Worm (Caenorhabditis elegans) whole organism, young adult: Measurements from ENCODE around the gene srsx-28.

Source experiments
- F10E7.11 ChIP-seq: sonication (generic microtip); optimal IDR thresholded peaks from 2 replicates; lab custom pipeline; 2017; ENCODE audit warnings: mild to moderate bottlenecking, missing genetic modification characterization, moderate library complexity, missing compliant biosample characterization
- F49E8.2 ChIP-seq: sonication (generic microtip); optimal IDR thresholded peaks from 3 replicates; lab custom pipeline; 2017; ENCODE audit warnings: missing genetic modification characterization, mild to moderate bottlenecking, missing compliant biosample characterization, antibody characterized with exemption, moderate library complexity; ENCODE audit not compliant: insufficient read depth
- F57A8.1 ChIP-seq: fragments of 200-800 bp; sonication (Bioruptor generic); optimal IDR thresholded peaks from 2 replicates; lab custom pipeline; 2018; ENCODE audit warnings: mild to moderate bottlenecking, missing genetic modification characterization, moderate library complexity, missing compliant biosample characterization
- Y53F4B.3 ChIP-seq: fragments of 200-800 bp; sonication (Bioruptor generic); IDR thresholded peaks from 2 replicates; pipeline ENCODE4 v1.3.6; 2022; ENCODE audit warnings: missing genetic modification reagents, missing genetic modification characterization, missing compliant biosample characterization
- Y56A3A.18 ChIP-seq: fragments of 200-800 bp; sonication (Bioruptor generic); IDR thresholded peaks from 2 replicates; pipeline ENCODE4 v1.3.6; 2022; ENCODE audit warnings: missing genetic modification reagents, missing genetic modification characterization, missing compliant biosample characterization
- aptf-2 ChIP-seq: fragments of 200-800 bp; sonication (Bioruptor generic); conservative IDR thresholded peaks from 2 replicates; pipeline ENCODE4 v1.3.6; 2022; ENCODE audit warnings: missing genetic modification reagents, missing genetic modification characterization, missing compliant biosample characterization
- atf-7 ChIP-seq: sonication (generic microtip); optimal IDR thresholded peaks from 2 replicates; lab custom pipeline; 2017; ENCODE audit warnings: mild to moderate bottlenecking, missing genetic modification characterization, missing compliant biosample characterization
- cebp-1 ChIP-seq, 2 experiments: fragments of 200-800 bp in 1 of 2; sonication (Bioruptor generic) in 1 of 2; sonication (generic microtip) in 1 of 2; IDR thresholded peaks in 1 of 2; optimal IDR thresholded peaks in 1 of 2; 2 replicates each; pipeline versions ENCODE4 v1.3.6 to Lab custom; 2017 to 2022; ENCODE audit warnings: missing compliant biosample characterization in 2 of 2, missing genetic modification characterization in 2 of 2, mild to moderate bottlenecking in 1 of 2, missing genetic modification reagents in 1 of 2, moderate library complexity in 1 of 2
- ceh-27 ChIP-seq: fragments of 200-800 bp; sonication (Bioruptor generic); optimal IDR thresholded peaks from 2 replicates; lab custom pipeline; 2018; ENCODE audit warnings: mild to moderate bottlenecking, missing genetic modification characterization, moderate library complexity, missing compliant biosample characterization
- chd-7 ChIP-seq: sonication (generic microtip); optimal IDR thresholded peaks from 2 replicates; lab custom pipeline; 2016; ENCODE audit warnings: mild to moderate bottlenecking, missing genetic modification characterization, moderate library complexity, missing compliant biosample characterization
- egl-18 ChIP-seq: fragments of 200-800 bp; sonication (Bioruptor generic); IDR thresholded peaks from 2 replicates; pipeline ENCODE4 v1.3.6; 2022; ENCODE audit warnings: missing genetic modification reagents, missing genetic modification characterization, missing compliant biosample characterization
- hlh-12 ChIP-seq: sonication (generic microtip); optimal IDR thresholded peaks from 2 replicates; lab custom pipeline; 2016; ENCODE audit warnings: missing genetic modification characterization, missing compliant biosample characterization
- hsf-1 ChIP-seq: fragments of 200-800 bp; sonication (Bioruptor generic); IDR thresholded peaks from 2 replicates; pipeline ENCODE4 v1.3.6; 2022; ENCODE audit warnings: missing genetic modification reagents, missing genetic modification characterization, missing compliant biosample characterization
- lag-1 ChIP-seq: fragments of 200-800 bp; sonication (Bioruptor generic); IDR thresholded peaks from 2 replicates; pipeline ENCODE4 v1.3.6; 2022; ENCODE audit warnings: missing genetic modification reagents, missing genetic modification characterization, missing compliant biosample characterization
- lin-40 ChIP-seq: sonication (generic microtip); optimal IDR thresholded peaks from 2 replicates; lab custom pipeline; 2016; ENCODE audit warnings: missing genetic modification characterization, mild to moderate bottlenecking, missing compliant biosample characterization, missing genotype, missing genetic modification reagents
- lsl-1 ChIP-seq: fragments of 200-800 bp; sonication (Bioruptor generic); optimal IDR thresholded peaks from 2 replicates; lab custom pipeline; 2018; ENCODE audit warnings: mild to moderate bottlenecking, missing genetic modification characterization, moderate library complexity, missing compliant biosample characterization
- lsy-27 ChIP-seq: sonication (generic microtip); optimal IDR thresholded peaks from 2 replicates; lab custom pipeline; 2017; ENCODE audit warnings: missing genetic modification characterization, mild to moderate bottlenecking, missing compliant biosample characterization, antibody characterized with exemption, missing genotype, borderline replicate concordance; ENCODE audit not compliant: insufficient read depth
- nfya-1 ChIP-seq: sonication (generic microtip); optimal IDR thresholded peaks from 2 replicates; lab custom pipeline; 2017; ENCODE audit warnings: antibody characterized with exemption, missing compliant biosample characterization, missing genetic modification characterization, borderline replicate concordance; ENCODE audit not compliant: insufficient read depth
- nhr-27 ChIP-seq: fragments of 200-800 bp; sonication (Bioruptor generic); optimal IDR thresholded peaks from 2 replicates; lab custom pipeline; 2018; ENCODE audit warnings: mild to moderate bottlenecking, missing genetic modification characterization, moderate library complexity, missing compliant biosample characterization
- nhr-90 ChIP-seq: sonication (generic microtip); optimal IDR thresholded peaks from 2 replicates; lab custom pipeline; 2016; ENCODE audit warnings: missing genotype, mild to moderate bottlenecking, missing genetic modification characterization, missing compliant biosample characterization
- repo-1 ChIP-seq: sonication (generic microtip); optimal IDR thresholded peaks from 2 replicates; lab custom pipeline; 2017; ENCODE audit warnings: mild to moderate bottlenecking, missing genetic modification characterization, missing compliant biosample characterization
- rpc-1 ChIP-seq, 2 experiments: fragments of 150-350 bp in 1 of 2; sonication (generic microtip) in 1 of 2; optimal IDR thresholded peaks; 2 replicates each; lab custom pipeline; 2014 to 2018; ENCODE audit warnings: missing biosample characterization in 1 of 2, missing genetic modification characterization in 1 of 2, missing genetic modification reagents in 1 of 2, missing genotype in 1 of 2
- snpc-1.3 ChIP-seq: sonication (generic microtip); optimal IDR thresholded peaks from 2 replicates; lab custom pipeline; 2017; ENCODE audit warnings: missing genetic modification characterization, mild to moderate bottlenecking, missing compliant biosample characterization, antibody characterized with exemption, moderate library complexity, missing genotype, missing genetic modification reagents; ENCODE audit not compliant: insufficient read depth
- snpc-4 ChIP-seq, 5 experiments: fragments of 150-350 bp in 1 of 5; sonication (generic microtip) in 4 of 5; optimal IDR thresholded peaks; 2 replicates each; lab custom pipeline; 2014 to 2018; ENCODE audit warnings: missing genetic modification characterization in 5 of 5, missing biosample characterization in 3 of 5, antibody characterized with exemption in 2 of 5, mild to moderate bottlenecking in 2 of 5, missing compliant biosample characterization in 2 of 5, missing genotype in 2 of 5, moderate library complexity in 2 of 5, missing genetic modification reagents in 1 of 5
- sptf-2 ChIP-seq: fragments of 200-800 bp; sonication (Bioruptor generic); optimal IDR thresholded peaks from 2 replicates; lab custom pipeline; 2018; ENCODE audit warnings: mild to moderate bottlenecking, missing genetic modification characterization, missing compliant biosample characterization
- unc-130 ChIP-seq: sonication (generic microtip); optimal IDR thresholded peaks from 2 replicates; lab custom pipeline; 2016; ENCODE audit warnings: missing genetic modification reagents, missing genetic modification characterization, missing compliant biosample characterization
- xnd-1 ChIP-seq: sonication (generic microtip); optimal IDR thresholded peaks from 2 replicates; lab custom pipeline; 2016; ENCODE audit warnings: missing genotype, missing genetic modification reagents, missing genetic modification characterization, missing compliant biosample characterization
- zfh-2 ChIP-seq: fragments of 200-800 bp; sonication (Bioruptor generic); conservative IDR thresholded peaks from 2 replicates; pipeline ENCODE4 v1.3.6; 2022; ENCODE audit warnings: missing genetic modification reagents, missing genetic modification characterization, missing compliant biosample characterization
- ztf-28 ChIP-seq: fragments of 200-800 bp; sonication (Bioruptor generic); IDR thresholded peaks from 2 replicates; pipeline ENCODE4 v1.3.6; 2022; ENCODE audit warnings: missing genetic modification reagents, missing genetic modification characterization, missing compliant biosample characterization
- ztf-3 ChIP-seq: fragments of 200-800 bp; sonication (Bioruptor generic); optimal IDR thresholded peaks from 2 replicates; lab custom pipeline; 2018; ENCODE audit warnings: mild to moderate bottlenecking, missing genetic modification characterization, missing compliant biosample characterization

Gene srsx-28

DNA sequence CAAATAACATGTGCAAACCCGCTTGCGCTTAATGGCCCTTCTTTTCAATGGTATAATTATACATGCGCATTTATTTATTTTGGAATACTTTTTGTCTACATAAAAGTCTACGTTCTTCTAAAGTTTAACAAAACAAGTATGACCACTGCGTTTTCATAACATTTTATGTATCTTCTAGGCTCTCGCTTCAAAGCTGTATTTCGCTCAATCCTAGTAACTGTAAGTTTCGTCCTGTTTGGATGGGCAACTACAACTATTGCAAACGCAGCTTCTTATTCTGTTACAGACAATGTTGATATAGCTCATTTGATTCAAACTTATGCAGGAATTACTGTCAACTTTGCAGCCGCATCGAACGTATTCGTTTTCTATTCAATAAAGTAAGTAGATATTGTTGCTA, 2.6 kb upstream of the srsx-28 start, which contains the start of gene srsx-27:
Gene srsx-27 (plus strand): TSS at position 301 of the 400 bp plus-strand sequence.
- TF ChIP-seq lag-1 (GFP tag; lab: Robert Waterston, UW) (no peak), cebp-1 (GFP tag; IDR thresholded peaks at IDR 0.05; lab: Robert Waterston, UW) (no peak), cebp-1 (tag; optimal IDR thresholded peaks at IDR 0.05; lab: Kevin White, UChicago) (no peak), F10E7.11 (tag; lab: Kevin White, UChicago) (no peak), zfh-2 (GFP tag; lab: Robert Waterston, UW) (no peak), ztf-28 (GFP tag; lab: Robert Waterston, UW) (no peak), hsf-1 (GFP tag; lab: Robert Waterston, UW) (no peak)
- TF ChIP-seq, all 124 proteins: peak for 0

DNA sequence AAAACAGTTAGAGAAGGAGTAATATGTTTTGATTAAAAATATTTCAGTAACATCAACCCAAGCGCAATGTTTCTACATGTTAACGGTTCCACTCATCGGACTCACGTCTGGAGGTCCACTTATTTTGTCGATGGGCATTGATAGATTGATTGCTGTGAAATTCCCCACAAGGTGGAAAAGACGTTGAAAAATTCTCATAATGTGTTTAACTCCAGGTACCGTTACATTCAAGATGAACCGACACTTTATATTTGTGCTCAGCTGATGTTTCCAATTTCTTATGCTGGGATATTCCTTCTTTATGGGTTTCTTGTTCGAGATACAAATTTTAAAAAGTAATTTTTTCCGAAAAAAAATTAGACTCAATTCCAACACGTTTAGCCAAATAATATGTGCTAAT, 698 bp downstream of the srsx-28 start:
- TF ChIP-seq snpc-4 (GFP tag; optimal IDR thresholded peaks at IDR 0.05; lab: Kevin White, UChicago) = no peak
- TF ChIP-seq snpc-4 (tag; optimal IDR thresholded peaks at IDR 0.05; lab: Kevin White, UChicago) = no peak
- no peak for TF ChIP-seq chd-7 (tag; lab: Kevin White, UChicago)
- no peak for TF ChIP-seq lsl-1 (GFP tag; lab: Kevin White, UChicago)
- no peak for TF ChIP-seq hlh-12 (tag; lab: Kevin White, UChicago)
- TF ChIP-seq lsy-27 = no peak
- TF ChIP-seq, all 124 proteins: peak for 0

- TF ChIP-seq Y56A3A.18 (GFP tag; lab: Robert Waterston, UW) (no peak), unc-130 (GFP tag; lab: Kevin White, UChicago) (no peak), snpc-4 (GFP tag; optimal IDR thresholded peaks at IDR 0.05; lab: Kevin White, UChicago) (no peak), snpc-4 (tag; optimal IDR thresholded peaks at IDR 0.05; lab: Kevin White, UChicago) (no peak)
These were observed 2.3 kb downstream of the srsx-28 start, which contains the start of gene srsx-29 for ce11 chrV:10154698-10155097. Gene srsx-29, plus strand, starts transcription at chrV:10154998.

DNA sequence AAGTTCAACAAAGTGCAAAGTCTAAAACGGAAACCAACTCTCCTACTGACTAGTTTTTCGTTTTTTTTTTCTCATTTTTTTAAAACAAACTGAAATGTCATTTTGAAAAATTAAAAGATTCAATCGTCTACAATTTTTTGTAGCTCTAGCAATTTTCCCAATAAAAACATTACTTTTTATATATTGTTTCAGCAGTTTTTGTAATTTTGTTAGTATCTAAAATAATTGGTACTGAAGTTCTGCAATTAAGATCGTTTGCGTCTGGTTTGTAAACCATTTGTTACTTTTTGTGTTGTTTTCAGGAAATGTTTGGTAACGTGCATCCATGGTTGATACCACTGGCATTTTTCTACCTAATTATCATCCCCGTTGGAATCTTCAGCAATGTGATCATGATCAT, 6.2 kb downstream of the srsx-28 start, which contains the start of gene srsx-30:
Gene srsx-30 (plus strand): TSS at position 301 of the 400 bp plus-strand sequence.
- TF ChIP-seq sptf-2 (GFP tag; lab: Kevin White, UChicago) = no peak
- no peak for TF ChIP-seq snpc-1.3 (tag; lab: Kevin White, UChicago)
- TF ChIP-seq lin-40 = no peak
- no peak for TF ChIP-seq chd-7 (tag; lab: Kevin White, UChicago)
- no peak for TF ChIP-seq atf-7
- TF ChIP-seq Y53F4B.3 (GFP tag; lab: Robert Waterston, UW) = no peak
- TF ChIP-seq rpc-1 (optimal IDR thresholded peaks at IDR 0.05; lab: Kevin White, UChicago) = no peak
- TF ChIP-seq rpc-1 (tag; optimal IDR thresholded peaks at IDR 0.05; lab: Kevin White, UChicago) = no peak
- TF ChIP-seq xnd-1 (tag; lab: Kevin White, UChicago) = no peak
- no peak for TF ChIP-seq F49E8.2 (tag; lab: Kevin White, UChicago)
- no peak for TF ChIP-seq nfya-1 (tag; lab: Kevin White, UChicago)
- TF ChIP-seq F57A8.1 = no peak
- no peak for TF ChIP-seq ztf-3
- no peak for TF ChIP-seq egl-18 (GFP tag; lab: Robert Waterston, UW)
- no peak for TF ChIP-seq aptf-2 (GFP tag; lab: Robert Waterston, UW)
- TF ChIP-seq ceh-27 (GFP tag; lab: Kevin White, UChicago) = no peak
- TF ChIP-seq nhr-27 = no peak
- TF ChIP-seq nhr-90 (tag; lab: Kevin White, UChicago) = no peak
- no peak for TF ChIP-seq repo-1 (tag; lab: Kevin White, UChicago)
